Worm (Caenorhabditis elegans) whole organism, L1 larva: ENCODE measurements around the gene F40F9.3.

ENCODE experiments used
- aly-2 ChIP-seq: fragments of 150-350 bp; optimal IDR thresholded peaks from 2 replicates; lab custom pipeline; 2014; ENCODE audit warnings: missing biosample characterization, missing genetic modification characterization
- ama-1 ChIP-seq: fragments of 150-350 bp; optimal IDR thresholded peaks from 2 replicates; lab custom pipeline; 2014
- blmp-1 ChIP-seq: fragments of 150-350 bp; optimal IDR thresholded peaks from 2 replicates; lab custom pipeline; 2014; ENCODE audit warnings: missing biosample characterization, missing genetic modification characterization
- dsc-1 ChIP-seq: sonication (generic microtip); optimal IDR thresholded peaks from 2 replicates; lab custom pipeline; 2016; ENCODE audit warnings: mild to moderate bottlenecking, missing genetic modification characterization, missing compliant biosample characterization
- egl-27 ChIP-seq, 2 experiments: fragments of 150-350 bp in 1 of 2; sonication (generic microtip); optimal IDR thresholded peaks; 3 replicates each; lab custom pipeline; 2017 to 2018; ENCODE audit warnings: missing biosample characterization in 2 of 2, missing genetic modification characterization in 2 of 2, missing genetic modification reagents in 2 of 2
- elt-2 ChIP-seq: sonication (generic microtip); optimal IDR thresholded peaks from 2 replicates; lab custom pipeline; 2016; ENCODE audit warnings: missing genetic modification characterization, mild to moderate bottlenecking, inconsistent platforms, missing compliant biosample characterization, missing genetic modification reagents
- elt-3 ChIP-seq, 6 experiments: fragments of 150-350 bp in 1 of 6; sonication (generic microtip); optimal IDR thresholded peaks; 2 replicates each; lab custom pipeline; 2017 to 2018; ENCODE audit warnings: missing biosample characterization in 6 of 6, missing genetic modification characterization in 6 of 6, inconsistent platforms in 1 of 6
- fkh-4 ChIP-seq: sonication (generic microtip); optimal IDR thresholded peaks from 2 replicates; lab custom pipeline; 2016; ENCODE audit warnings: missing compliant biosample characterization, missing genetic modification characterization, borderline replicate concordance
- fos-1 ChIP-seq: fragments of 150-350 bp; optimal IDR thresholded peaks from 2 replicates; lab custom pipeline; 2014; ENCODE audit warnings: missing biosample characterization, missing genetic modification characterization
- lin-39 ChIP-seq: fragments of 150-350 bp; optimal IDR thresholded peaks from 2 replicates; lab custom pipeline; 2014; ENCODE audit warnings: missing biosample characterization, missing genetic modification reagents, missing genetic modification characterization
- nhr-12 ChIP-seq: sonication (generic microtip); optimal IDR thresholded peaks from 2 replicates; lab custom pipeline; 2017; ENCODE audit warnings: missing biosample characterization, missing genetic modification characterization

- TF ChIP-seq ama-1 (lab: Kevin White, UChicago): no peak
- no peak for TF ChIP-seq dsc-1 (tag; lab: Kevin White, UChicago)
- no peak for TF ChIP-seq fos-1 (tag; lab: Kevin White, UChicago)
- peak; percentile 26 for TF ChIP-seq elt-2 (tag; lab: Kevin White, UChicago)
- TF ChIP-seq lin-39 (tag; lab: Kevin White, UChicago): no peak
- TF ChIP-seq blmp-1 (tag; lab: Kevin White, UChicago): no peak
- TF ChIP-seq aly-2 (tag; lab: Kevin White, UChicago): no peak
- no peak for TF ChIP-seq nhr-12 (tag; lab: Kevin White, UChicago)
- no peak for TF ChIP-seq egl-27 (tag; optimal IDR thresholded peaks at IDR 0.05; lab: Kevin White, UChicago)
- no peak for TF ChIP-seq elt-3 (tag; optimal IDR thresholded peaks at IDR 0.05; lab: Kevin White, UChicago)
- TF ChIP-seq fkh-4: no peak
Measured at ce11 chrV:9737287-9737686, 22.3 kb downstream of the F40F9.3 start, which contains the start of gene aqp-4.
